Worm (Caenorhabditis elegans): ENCODE measurements around the gene glf-1.

- TF ChIP-seq R02D3.7 (tag; optimal IDR thresholded peaks at IDR 0.05) (no peak), nhr-67 (tag; optimal IDR thresholded peaks at IDR 0.05) (no peak), fkh-10 (GFP tag; optimal IDR thresholded peaks at IDR 0.05) (no peak), fos-1 (tag; optimal IDR thresholded peaks at IDR 0.05) (no peak), pha-4 (tag; optimal IDR thresholded peaks at IDR 0.05) (no peak), nhr-12 (tag; optimal IDR thresholded peaks at IDR 0.05) (no peak), mml-1 (tag; optimal IDR thresholded peaks at IDR 0.05) (no peak), elt-2 (tag; optimal IDR thresholded peaks at IDR 0.05) (no peak)
Measured at ce11 chrIV:5927805-5928204, 42.2 kb downstream of the glf-1 start.
